Worm (Caenorhabditis elegans): ENCODE results near the gene rfs-1.

DNA sequence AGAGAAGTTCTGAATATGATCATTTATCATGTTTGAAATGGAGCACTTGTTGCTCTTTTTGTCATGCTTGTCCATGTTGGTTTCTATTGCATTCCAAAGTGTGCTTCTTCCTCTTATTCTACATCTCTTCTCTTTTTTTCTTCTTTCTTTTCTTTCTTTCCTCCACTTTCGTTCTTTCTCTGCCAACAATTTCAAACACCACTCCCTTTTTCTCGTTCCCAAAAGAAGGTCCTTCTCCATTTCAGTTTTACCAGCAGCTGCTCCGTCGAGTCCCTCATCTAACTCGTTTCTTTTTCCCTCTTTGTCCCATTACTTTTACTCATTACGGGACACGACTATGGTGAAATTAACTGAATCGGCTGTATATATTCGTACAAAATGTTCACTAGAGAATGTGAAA lies 28.7 kb downstream of the rfs-1 start, which contains the start of gene F09G8.5:
- TF ChIP-seq che-1 (tag; optimal IDR thresholded peaks at IDR 0.05) (no peak), ceh-9 (tag; optimal IDR thresholded peaks at IDR 0.05) (no peak), C38D4.7 (GFP tag; optimal IDR thresholded peaks at IDR 0.05) (no peak), fkh-10 (GFP tag; optimal IDR thresholded peaks at IDR 0.05) (no peak), ama-1 (optimal IDR thresholded peaks at IDR 0.05) (no peak), syd-9 (tag; optimal IDR thresholded peaks at IDR 0.05) (no peak), dve-1 (tag; optimal IDR thresholded peaks at IDR 0.05) (no peak), mec-3 (tag; optimal IDR thresholded peaks at IDR 0.05; ENCODE audit: borderline replicate concordance) (no peak), nhr-11 (tag; optimal IDR thresholded peaks at IDR 0.05) (no peak)

Measured in whole organism, late embryonic.